Worm (Caenorhabditis elegans): ENCODE measurements around the gene rpn-5.

The rpn-5 gene

ce11 chrII:4698266-4698771 is at the start of gene rpn-5, which contains the start of gene scc-1:
rpn-5 (minus strand) TSS chrII:4698427.
scc-1 (plus strand) TSS chrII:4698721.
- TF ChIP-seq ceh-36 (tag; optimal IDR thresholded peaks at IDR 0.05): no peak
- TF ChIP-seq tbx-37 (GFP tag; conservative IDR thresholded peaks at IDR 0.05): no peak
- no peak for TF ChIP-seq tbx-11 (GFP tag; IDR thresholded peaks at IDR 0.05)
- no peak for TF ChIP-seq hnd-1 (tag; optimal IDR thresholded peaks at IDR 0.05)
- no peak for TF ChIP-seq scrt-1 (GFP tag; IDR thresholded peaks at IDR 0.05)
- TF ChIP-seq aly-1 (tag; optimal IDR thresholded peaks at IDR 0.05): no peak
- no peak for TF ChIP-seq ets-7 (tag; optimal IDR thresholded peaks at IDR 0.05)
- TF ChIP-seq tra-4 (tag; optimal IDR thresholded peaks at IDR 0.05): no peak
- TF ChIP-seq ceh-13 (GFP tag; optimal IDR thresholded peaks at IDR 0.05): no peak
- TF ChIP-seq sea-1 (GFP tag; conservative IDR thresholded peaks at IDR 0.05): no peak
- no peak for TF ChIP-seq ama-1 (optimal IDR thresholded peaks at IDR 0.05)
- TF ChIP-seq pes-1 (GFP tag; IDR thresholded peaks at IDR 0.05): no peak
- TF ChIP-seq B0310.2 (tag; optimal IDR thresholded peaks at IDR 0.05): no peak
- no peak for TF ChIP-seq F13C5.2 (tag; optimal IDR thresholded peaks at IDR 0.05)
- TF ChIP-seq hmg-4 (GFP tag; optimal IDR thresholded peaks at IDR 0.05): no peak
- no peak for TF ChIP-seq flt-1 (GFP tag; IDR thresholded peaks at IDR 0.05)
- no peak for TF ChIP-seq hmbx-1 (tag; optimal IDR thresholded peaks at IDR 0.05)

ce11 chrII:4747697-4748096 is 49.5 kb upstream of the rpn-5 start:
- TF ChIP-seq B0310.2 (tag; optimal IDR thresholded peaks at IDR 0.05) (no peak), pes-1 (GFP tag; IDR thresholded peaks at IDR 0.05) (no peak), flt-1 (GFP tag; IDR thresholded peaks at IDR 0.05) (no peak), hmg-4 (GFP tag; optimal IDR thresholded peaks at IDR 0.05) (no peak)

ce11 chrII:4747063-4747462 is 48.8 kb upstream of the rpn-5 start:
- TF ChIP-seq tbx-37 (GFP tag; conservative IDR thresholded peaks at IDR 0.05) (no peak), aly-1 (tag; optimal IDR thresholded peaks at IDR 0.05) (no peak)

- TF ChIP-seq aly-1 (tag; optimal IDR thresholded peaks at IDR 0.05) (no peak), B0310.2 (tag; optimal IDR thresholded peaks at IDR 0.05) (no peak), hnd-1 (tag; optimal IDR thresholded peaks at IDR 0.05) (no peak), ceh-13 (GFP tag; optimal IDR thresholded peaks at IDR 0.05) (no peak), ama-1 (optimal IDR thresholded peaks at IDR 0.05) (no peak), F13C5.2 (tag; optimal IDR thresholded peaks at IDR 0.05) (no peak), ceh-36 (tag; optimal IDR thresholded peaks at IDR 0.05) (no peak), hmg-4 (GFP tag; optimal IDR thresholded peaks at IDR 0.05) (no peak), hmbx-1 (tag; optimal IDR thresholded peaks at IDR 0.05) (no peak), ets-7 (tag; optimal IDR thresholded peaks at IDR 0.05) (no peak), pes-1 (GFP tag; IDR thresholded peaks at IDR 0.05) (no peak), tbx-37 (GFP tag; conservative IDR thresholded peaks at IDR 0.05) (no peak), scrt-1 (GFP tag; IDR thresholded peaks at IDR 0.05) (no peak), tra-4 (tag; optimal IDR thresholded peaks at IDR 0.05) (no peak), flt-1 (GFP tag; IDR thresholded peaks at IDR 0.05) (no peak), tbx-11 (GFP tag; IDR thresholded peaks at IDR 0.05) (no peak), sea-1 (GFP tag; conservative IDR thresholded peaks at IDR 0.05) (no peak)
Measured at ce11 chrII:4745281-4745680, 47.1 kb upstream of the rpn-5 start.

- TF ChIP-seq hmbx-1 (tag; optimal IDR thresholded peaks at IDR 0.05): no peak
- no peak for TF ChIP-seq hnd-1 (tag; optimal IDR thresholded peaks at IDR 0.05)
- TF ChIP-seq tbx-37 (GFP tag; conservative IDR thresholded peaks at IDR 0.05): no peak
- TF ChIP-seq ceh-36 (tag; optimal IDR thresholded peaks at IDR 0.05): no peak
Measured at ce11 chrII:4741527-4742187, 43.4 kb upstream of the rpn-5 start, which contains the start of gene acs-11. acs-11 (plus strand) TSS chrII:4742137.

ce11 chrII:4739984-4740462 is 41.8 kb upstream of the rpn-5 start, which contains the start of gene eas-1:
eas-1 (plus strand) TSS chrII:4740412.
- TF ChIP-seq ceh-36 (tag; optimal IDR thresholded peaks at IDR 0.05) (no peak), flt-1 (GFP tag; IDR thresholded peaks at IDR 0.05) (no peak), ama-1 (optimal IDR thresholded peaks at IDR 0.05) (no peak), tbx-37 (GFP tag; conservative IDR thresholded peaks at IDR 0.05) (peak; percentile 92), ceh-13 (GFP tag; optimal IDR thresholded peaks at IDR 0.05) (no peak), tbx-11 (GFP tag; IDR thresholded peaks at IDR 0.05) (no peak), F13C5.2 (tag; optimal IDR thresholded peaks at IDR 0.05) (peak; percentile 40), ets-7 (tag; optimal IDR thresholded peaks at IDR 0.05) (peak; percentile 49), B0310.2 (tag; optimal IDR thresholded peaks at IDR 0.05) (no peak), hmbx-1 (tag; optimal IDR thresholded peaks at IDR 0.05) (no peak), aly-1 (tag; optimal IDR thresholded peaks at IDR 0.05) (no peak), scrt-1 (GFP tag; IDR thresholded peaks at IDR 0.05) (no peak), tra-4 (tag; optimal IDR thresholded peaks at IDR 0.05) (no peak), sea-1 (GFP tag; conservative IDR thresholded peaks at IDR 0.05) (no peak), hmg-4 (GFP tag; optimal IDR thresholded peaks at IDR 0.05) (peak; percentile 69), hnd-1 (tag; optimal IDR thresholded peaks at IDR 0.05) (no peak), pes-1 (GFP tag; IDR thresholded peaks at IDR 0.05) (peak; percentile 71; the same call in 1 of the 2 replicates)

- no peak for TF ChIP-seq ets-7 (tag; optimal IDR thresholded peaks at IDR 0.05)
- no peak for TF ChIP-seq ceh-36 (tag; optimal IDR thresholded peaks at IDR 0.05)
- TF ChIP-seq hnd-1 (tag; optimal IDR thresholded peaks at IDR 0.05): no peak
- no peak for TF ChIP-seq tbx-37 (GFP tag; conservative IDR thresholded peaks at IDR 0.05)
- no peak for TF ChIP-seq sea-1 (GFP tag; conservative IDR thresholded peaks at IDR 0.05)
- no peak for TF ChIP-seq tra-4 (tag; optimal IDR thresholded peaks at IDR 0.05)
- TF ChIP-seq ceh-13 (GFP tag; optimal IDR thresholded peaks at IDR 0.05): no peak
- TF ChIP-seq tbx-11 (GFP tag; IDR thresholded peaks at IDR 0.05): no peak
- TF ChIP-seq hmbx-1 (tag; optimal IDR thresholded peaks at IDR 0.05): no peak
- TF ChIP-seq hmg-4 (GFP tag; optimal IDR thresholded peaks at IDR 0.05): no peak
- TF ChIP-seq F13C5.2 (tag; optimal IDR thresholded peaks at IDR 0.05): no peak
- TF ChIP-seq flt-1 (GFP tag; IDR thresholded peaks at IDR 0.05): no peak
- TF ChIP-seq aly-1 (tag; optimal IDR thresholded peaks at IDR 0.05): no peak
- TF ChIP-seq B0310.2 (tag; optimal IDR thresholded peaks at IDR 0.05): no peak
- no peak for TF ChIP-seq ama-1 (optimal IDR thresholded peaks at IDR 0.05)
- no peak for TF ChIP-seq pes-1 (GFP tag; IDR thresholded peaks at IDR 0.05)
Measured at ce11 chrII:4737348-4737747, 39.1 kb upstream of the rpn-5 start, which contains the start of gene ctsa-1.1. ctsa-1.1 (plus strand) TSS chrII:4737648.
